Fruit fly (Drosophila melanogaster) whole organism, pupa: ENCODE measurements around the gene CG7567.

ENCODE experiments used
- CG10348 ChIP-seq: fragments of 200-800 bp; sonication (Bioruptor generic); IDR thresholded peaks from 2 replicates; pipeline ENCODE4 v1.3.6; 2022; ENCODE audit warnings: missing biosample characterization, missing genetic modification characterization
- CG13204 ChIP-seq: fragments of 200-800 bp; sonication (Bioruptor generic); optimal IDR thresholded peaks from 2 replicates; lab custom pipeline; 2018; ENCODE audit warnings: missing biosample characterization, mild to moderate bottlenecking, missing genetic modification characterization, moderate library complexity
- CG34367 ChIP-seq: fragments of 200-800 bp; sonication (Bioruptor generic); optimal IDR thresholded peaks from 2 replicates; lab custom pipeline; 2018; ENCODE audit warnings: missing biosample characterization, mild to moderate bottlenecking, missing genetic modification characterization
- CG8159 ChIP-seq: fragments of 200-800 bp; sonication (Bioruptor generic); optimal IDR thresholded peaks from 3 replicates; lab custom pipeline; 2018; ENCODE audit warnings: missing biosample characterization, mild to moderate bottlenecking, missing genetic modification characterization, moderate library complexity
- EcR ChIP-seq: fragments of 200-800 bp; sonication (Bioruptor generic); optimal IDR thresholded peaks from 3 replicates; lab custom pipeline; 2019; ENCODE audit warnings: missing biosample characterization, missing genetic modification characterization, mild to moderate bottlenecking, moderate library complexity, missing genetic modification reagents
- Pif1A ChIP-seq: fragments of 200-800 bp; sonication (Bioruptor generic); optimal IDR thresholded peaks from 3 replicates; lab custom pipeline; 2016; ENCODE audit warnings: missing biosample characterization, missing genetic modification characterization
- Pif1B ChIP-seq: fragments of 200-800 bp; sonication (Bioruptor generic); optimal IDR thresholded peaks from 3 replicates; lab custom pipeline; 2016; ENCODE audit warnings: missing biosample characterization, missing genetic modification characterization
- Snoo ChIP-seq: fragments of 200-800 bp; sonication (Bioruptor generic); optimal IDR thresholded peaks from 3 replicates; lab custom pipeline; 2017; ENCODE audit warnings: missing biosample characterization, mild to moderate bottlenecking, missing genetic modification characterization, inconsistent platforms

DNA sequence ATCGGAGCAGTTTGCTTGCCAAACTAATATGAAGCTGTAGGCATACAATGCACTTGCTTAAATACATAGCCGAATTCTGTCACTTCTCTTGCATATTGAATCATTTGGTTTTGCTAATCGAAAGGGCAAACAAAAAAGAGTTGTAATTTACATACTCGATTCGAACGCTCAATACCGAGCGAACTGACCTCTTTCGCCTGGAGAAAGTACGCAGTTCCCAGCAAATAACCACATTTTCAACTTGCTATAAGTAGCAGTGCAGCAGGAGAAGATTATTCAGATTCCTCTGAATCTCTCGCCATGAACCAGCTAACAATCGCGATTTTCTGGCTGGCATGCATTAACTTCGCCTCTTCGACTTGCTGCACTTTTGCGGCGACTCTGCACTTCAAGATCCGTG lies 20.3 kb upstream of the CG7567 start, which contains the start of gene Diedel2:
- TF ChIP-seq Pif1A (GFP tag; lab: Kevin White, UChicago) (no peak), CG10348 (no peak), Pif1B (no peak), CG34367 (tag; lab: Kevin White, UChicago) (no peak), EcR (GFP tag; lab: Kevin White, UChicago) (no peak), CG8159 (no peak), CG13204 (GFP tag; lab: Kevin White, UChicago) (no peak), Snoo (tag; lab: Kevin White, UChicago) (no peak)
